Worm (Caenorhabditis elegans) whole organism, L4 larva: ENCODE data around the gene noca-1.

Experiments
- F10B5.3 ChIP-seq: sonication (generic microtip); optimal IDR thresholded peaks from 2 replicates; lab custom pipeline; 2016; ENCODE audit warnings: mild to moderate bottlenecking, missing genetic modification characterization, missing compliant biosample characterization
- F44E2.7 ChIP-seq: fragments of 200-800 bp; sonication (Bioruptor generic); IDR thresholded peaks from 2 replicates; pipeline ENCODE4 v2.1.2; 2022; ENCODE audit warnings: missing genetic modification characterization, missing compliant biosample characterization
- R02D3.7 ChIP-seq: fragments of 150-350 bp; sonication (generic microtip); optimal IDR thresholded peaks from 3 replicates; lab custom pipeline; 2014; ENCODE audit warnings: missing biosample characterization, missing genetic modification characterization
- T20F7.1 ChIP-seq: fragments of 200-800 bp; sonication (Bioruptor generic); optimal IDR thresholded peaks from 2 replicates; lab custom pipeline; 2018; ENCODE audit warnings: mild to moderate bottlenecking, missing genetic modification characterization, missing compliant biosample characterization
- T26A8.4 ChIP-seq: fragments of 200-800 bp; sonication (Bioruptor generic); IDR thresholded peaks from 2 replicates; pipeline ENCODE4 v1.3.6; 2022; ENCODE audit warnings: missing genetic modification characterization, missing compliant biosample characterization
- ZK546.5 ChIP-seq, 2 experiments: sonication (generic microtip); optimal IDR thresholded peaks; 2 replicates each; lab custom pipeline; 2017; ENCODE audit warnings: missing biosample characterization in 2 of 2, missing genetic modification characterization in 2 of 2
- aha-1 ChIP-seq: fragments of 150-350 bp; peaks from one replicate; lab custom pipeline; 2014; ENCODE audit warnings: missing biosample characterization, missing genetic modification characterization
- aly-2 ChIP-seq: sonication (generic microtip); optimal IDR thresholded peaks from 2 replicates; lab custom pipeline; 2018; ENCODE audit warnings: missing biosample characterization, missing genetic modification characterization
- ceh-62 ChIP-seq: sonication (generic microtip); optimal IDR thresholded peaks from 2 replicates; lab custom pipeline; 2017; ENCODE audit warnings: missing biosample characterization, missing genetic modification characterization
- cey-2 ChIP-seq: sonication (generic microtip); optimal IDR thresholded peaks from 3 replicates; lab custom pipeline; 2017; ENCODE audit warnings: missing genetic modification characterization, mild to moderate bottlenecking, missing compliant biosample characterization, antibody characterized with exemption, borderline replicate concordance; ENCODE audit not compliant: insufficient read depth
- daf-16 ChIP-seq, 3 experiments: sonication (generic microtip); optimal IDR thresholded peaks; 2 replicates each; lab custom pipeline; 2016 to 2017; ENCODE audit warnings: missing genetic modification characterization in 3 of 3, missing genetic modification reagents in 3 of 3, mild to moderate bottlenecking in 2 of 3, missing compliant biosample characterization in 2 of 3, missing biosample characterization in 1 of 3, moderate library complexity in 1 of 3
- daf-8 ChIP-seq: fragments of 200-800 bp; sonication (Bioruptor generic); IDR thresholded peaks from 2 replicates; pipeline ENCODE4 v1.3.6; 2022; ENCODE audit warnings: missing genetic modification characterization, missing compliant biosample characterization
- dmd-6 ChIP-seq: fragments of 200-800 bp; sonication (Bioruptor generic); IDR thresholded peaks from 2 replicates; pipeline ENCODE4 v1.3.6; 2022; ENCODE audit warnings: missing genetic modification reagents, missing genetic modification characterization, missing compliant biosample characterization
- dmd-9 ChIP-seq: fragments of 200-800 bp; sonication (Bioruptor generic); IDR thresholded peaks from 2 replicates; pipeline ENCODE4 v1.3.6; 2022; ENCODE audit warnings: missing genetic modification reagents, missing genetic modification characterization, missing compliant biosample characterization
- dpl-1 ChIP-seq: fragments of 150-350 bp; optimal IDR thresholded peaks from 2 replicates; lab custom pipeline; 2014; ENCODE audit warnings: missing biosample characterization, missing genetic modification reagents, missing genetic modification characterization
- duxl-1 ChIP-seq: sonication (generic microtip); optimal IDR thresholded peaks from 2 replicates; lab custom pipeline; 2016; ENCODE audit warnings: mild to moderate bottlenecking, missing genetic modification characterization, moderate library complexity, missing compliant biosample characterization; ENCODE audit not compliant: poor library complexity
- egl-27 ChIP-seq: sonication (generic microtip); optimal IDR thresholded peaks from 3 replicates; lab custom pipeline; 2017; ENCODE audit warnings: missing biosample characterization, missing genetic modification reagents, missing genetic modification characterization
- egl-43 ChIP-seq: fragments of 200-800 bp; sonication (Bioruptor generic); IDR thresholded peaks from 2 replicates; pipeline ENCODE4 v1.3.6; 2022; ENCODE audit warnings: missing genetic modification reagents, missing genetic modification characterization, missing compliant biosample characterization
- fkh-10 ChIP-seq: fragments of 150-350 bp; optimal IDR thresholded peaks from 2 replicates; lab custom pipeline; 2014; ENCODE audit warnings: missing biosample characterization, missing genetic modification reagents, missing genetic modification characterization
- gei-8 ChIP-seq: fragments of 200-800 bp; sonication (Bioruptor generic); optimal IDR thresholded peaks from 2 replicates; lab custom pipeline; 2018; ENCODE audit warnings: mild to moderate bottlenecking, missing genetic modification characterization, missing compliant biosample characterization
- hif-1 ChIP-seq, 2 experiments: sonication (generic microtip); optimal IDR thresholded peaks; 2 replicates each; lab custom pipeline; 2016 to 2017; ENCODE audit warnings: missing compliant biosample characterization in 2 of 2, missing genetic modification characterization in 2 of 2, missing genetic modification reagents in 2 of 2, missing genotype in 2 of 2, mild to moderate bottlenecking in 1 of 2
- hlh-11 ChIP-seq: fragments of 200-800 bp; sonication (Bioruptor generic); optimal IDR thresholded peaks from 2 replicates; lab custom pipeline; 2018; ENCODE audit warnings: mild to moderate bottlenecking, missing genetic modification characterization, missing compliant biosample characterization
- lin-1 ChIP-seq: fragments of 200-800 bp; sonication (Bioruptor generic); IDR thresholded peaks from 2 replicates; pipeline ENCODE4 v1.3.6; 2022; ENCODE audit warnings: missing genetic modification reagents, missing genetic modification characterization, missing compliant biosample characterization
- madf-9 ChIP-seq: fragments of 200-800 bp; sonication (Bioruptor generic); conservative IDR thresholded peaks from 2 replicates; pipeline ENCODE4 v1.3.6; 2022; ENCODE audit warnings: missing genetic modification reagents, missing genetic modification characterization, missing compliant biosample characterization
- mdl-1 ChIP-seq, 2 experiments: fragments of 150-350 bp in 1 of 2; sonication (generic microtip) in 1 of 2; optimal IDR thresholded peaks; 2 replicates each; lab custom pipeline; 2014 to 2017; ENCODE audit warnings: missing biosample characterization in 2 of 2, missing genetic modification characterization in 2 of 2
- mdt-29 ChIP-seq: fragments of 200-800 bp; sonication (Bioruptor generic); IDR thresholded peaks from 2 replicates; pipeline ENCODE4 v1.3.6; 2022; ENCODE audit warnings: missing genetic modification reagents, missing genetic modification characterization, missing compliant biosample characterization
- mep-1 ChIP-seq: fragments of 150-350 bp; sonication (generic microtip); optimal IDR thresholded peaks from 3 replicates; lab custom pipeline; 2014; ENCODE audit warnings: missing biosample characterization, missing genetic modification characterization
- mes-2 ChIP-seq: sonication (generic microtip); optimal IDR thresholded peaks from 2 replicates; lab custom pipeline; 2016; ENCODE audit warnings: missing genotype, mild to moderate bottlenecking, missing genetic modification characterization, missing compliant biosample characterization; ENCODE audit not compliant: poor library complexity, severe bottlenecking
- mxl-2 ChIP-seq: fragments of 200-800 bp; sonication (Bioruptor generic); conservative IDR thresholded peaks from 2 replicates; pipeline ENCODE4 v1.3.6; 2022; ENCODE audit warnings: missing genetic modification reagents, missing genetic modification characterization, missing compliant biosample characterization
- mxl-3 ChIP-seq: fragments of 200-800 bp; sonication (Bioruptor generic); optimal IDR thresholded peaks from 2 replicates; lab custom pipeline; 2018; ENCODE audit warnings: mild to moderate bottlenecking, missing genetic modification characterization, missing compliant biosample characterization
- nhr-11 ChIP-seq: fragments of 150-350 bp; optimal IDR thresholded peaks from 2 replicates; lab custom pipeline; 2014; ENCODE audit warnings: missing biosample characterization, missing genetic modification characterization
- nhr-111 ChIP-seq: fragments of 200-800 bp; sonication (Bioruptor generic); optimal IDR thresholded peaks from 2 replicates; lab custom pipeline; 2018; ENCODE audit warnings: mild to moderate bottlenecking, missing genetic modification characterization, missing compliant biosample characterization
- nhr-25 ChIP-seq: sonication (generic microtip); optimal IDR thresholded peaks from 2 replicates; lab custom pipeline; 2017; ENCODE audit warnings: missing genetic modification characterization, mild to moderate bottlenecking, missing compliant biosample characterization, antibody characterized with exemption, moderate library complexity, borderline replicate concordance; ENCODE audit not compliant: insufficient read depth
- nhr-28 ChIP-seq: fragments of 150-350 bp; optimal IDR thresholded peaks from 2 replicates; lab custom pipeline; 2014; ENCODE audit warnings: missing biosample characterization, missing genetic modification characterization
- nhr-42 ChIP-seq: fragments of 200-800 bp; sonication (Bioruptor generic); IDR thresholded peaks from 2 replicates; pipeline ENCODE4 v1.3.6; 2022; ENCODE audit warnings: missing genetic modification characterization, missing compliant biosample characterization
- nhr-48 ChIP-seq: sonication (generic microtip); optimal IDR thresholded peaks from 2 replicates; lab custom pipeline; 2016; ENCODE audit warnings: mild to moderate bottlenecking, missing genetic modification characterization, missing compliant biosample characterization
- pqm-1 ChIP-seq: sonication (generic microtip); optimal IDR thresholded peaks from 2 replicates; lab custom pipeline; 2017; ENCODE audit warnings: missing biosample characterization, missing genetic modification characterization
- saeg-2 ChIP-seq: fragments of 200-800 bp; sonication (Bioruptor generic); IDR thresholded peaks from 2 replicates; pipeline ENCODE4 v1.3.6; 2022; ENCODE audit warnings: missing genetic modification reagents, missing genetic modification characterization, missing compliant biosample characterization
- spr-3 ChIP-seq: fragments of 200-800 bp; sonication (Bioruptor generic); optimal IDR thresholded peaks from 2 replicates; lab custom pipeline; 2018; ENCODE audit warnings: mild to moderate bottlenecking, missing genetic modification characterization, missing compliant biosample characterization
- tag-97 ChIP-seq: fragments of 200-800 bp; sonication (Bioruptor generic); IDR thresholded peaks from 2 replicates; pipeline ENCODE4 v1.3.6; 2022; ENCODE audit warnings: missing genetic modification characterization, missing compliant biosample characterization
- tra-1 ChIP-seq: fragments of 200-800 bp; sonication (Bioruptor generic); IDR thresholded peaks from 2 replicates; pipeline ENCODE4 v1.3.6; 2022; ENCODE audit warnings: missing genetic modification reagents, missing genetic modification characterization, missing compliant biosample characterization
- unc-130 ChIP-seq: sonication (generic microtip); optimal IDR thresholded peaks from 2 replicates; lab custom pipeline; 2016; ENCODE audit warnings: missing genetic modification reagents, missing genetic modification characterization, missing compliant biosample characterization
- unc-62 ChIP-seq, 3 experiments: fragments of 150-350 bp in 1 of 3; sonication (generic microtip); optimal IDR thresholded peaks in 2 of 3; peaks in 1 of 3; 1 replicate in 1 of 3; 2 replicates in 2 of 3; lab custom pipeline; 2014 to 2017; ENCODE audit warnings: missing biosample characterization in 3 of 3, missing genetic modification characterization in 3 of 3, missing genetic modification reagents in 3 of 3, missing genotype in 1 of 3
- zip-2 ChIP-seq: fragments of 150-350 bp; optimal IDR thresholded peaks from 2 replicates; lab custom pipeline; 2014; ENCODE audit warnings: missing biosample characterization, missing genetic modification characterization

noca-1 gene

DNA sequence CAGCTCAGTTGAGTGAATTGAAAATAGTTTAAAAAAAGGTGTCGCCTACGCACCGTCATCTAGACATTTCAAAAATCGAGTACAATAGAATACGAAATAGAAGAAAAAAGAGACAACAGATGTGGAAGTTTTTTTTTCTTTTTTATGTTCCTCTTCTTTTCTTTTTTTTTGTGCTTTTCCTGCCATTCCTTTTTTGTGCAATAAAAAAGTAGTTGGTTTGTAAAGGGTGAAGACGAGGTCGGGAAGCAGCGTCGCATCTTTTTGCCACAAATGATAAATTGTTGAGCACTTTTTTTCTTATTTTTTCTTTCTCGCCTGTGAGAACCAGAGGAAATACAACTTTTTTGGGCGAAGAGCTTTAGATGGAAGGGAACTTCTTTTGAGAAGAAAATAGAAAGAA lies 53.8 kb downstream of the noca-1 start:
- TF ChIP-seq fkh-10 (GFP tag; lab: Kevin White, UChicago) (peak; percentile 57), spr-3 (GFP tag; lab: Kevin White, UChicago) (no peak)

ce11 chrV:13207426-13207825 lies 54.7 kb downstream of the noca-1 start, which contains the start of gene F57B1.5:
F57B1.5 (plus strand) TSS chrV:13207726.
- TF ChIP-seq madf-9 (GFP tag; lab: Robert Waterston, UW) (no peak), fkh-10 (GFP tag; lab: Kevin White, UChicago) (no peak), zip-2 (tag; lab: Kevin White, UChicago) (no peak), duxl-1 (tag; lab: Kevin White, UChicago) (no peak), gei-8 (no peak), mes-2 (no peak), cey-2 (tag; lab: Kevin White, UChicago) (no peak), F10B5.3 (tag; lab: Kevin White, UChicago) (no peak), nhr-11 (no peak), dpl-1 (GFP tag; lab: Kevin White, UChicago) (no peak), unc-130 (GFP tag; lab: Kevin White, UChicago) (no peak)

ce11 chrV:13209567-13209966 lies 56.8 kb downstream of the noca-1 start, which contains the start of gene F57B1.6:
F57B1.6 (plus strand) TSS chrV:13209645.
- no peak for TF ChIP-seq nhr-42
- TF ChIP-seq aha-1 = peak; percentile 63
- TF ChIP-seq T26A8.4 (GFP tag; lab: Robert Waterston, UW) = no peak

ce11 chrV:13212584-13212983 lies 59.9 kb downstream of the noca-1 start:
- TF ChIP-seq nhr-28 (peak; percentile 90), daf-16 (GFP tag; optimal IDR thresholded peaks at IDR 0.05; lab: Kevin White, UChicago) (no peak), daf-16 (tag; optimal IDR thresholded peaks at IDR 0.05; lab: Kevin White, UChicago) (peak; percentile 92), unc-62 (GFP tag; optimal IDR thresholded peaks at IDR 0.05 in 1 of 2; lab: Kevin White, UChicago) (peak; percentile 20 to 90), unc-62 (tag; optimal IDR thresholded peaks at IDR 0.05; lab: Kevin White, UChicago) (no peak), hlh-11 (tag; lab: Kevin White, UChicago) (peak; percentile 94), hif-1 (tag; optimal IDR thresholded peaks at IDR 0.05; lab: Kevin White, UChicago) (no peak), mep-1 (no peak), ZK546.5 (tag; optimal IDR thresholded peaks at IDR 0.05; lab: Kevin White, UChicago) (no peak), T20F7.1 (GFP tag; lab: Kevin White, UChicago) (no peak), cey-2 (tag; lab: Kevin White, UChicago) (no peak), R02D3.7 (tag; lab: Kevin White, UChicago) (no peak), dmd-9 (no peak), F44E2.7 (GFP tag; lab: Robert Waterston, UW) (no peak), nhr-48 (peak; percentile 61), saeg-2 (0 out of 2 replicates have a peak, but pooled peaks have one; percentile 15), nhr-42 (no peak; the same call in 1 of the 2 replicates), daf-8 (GFP tag; lab: Robert Waterston, UW) (no peak), nhr-111 (no peak), egl-27 (tag; lab: Kevin White, UChicago) (no peak), madf-9 (GFP tag; lab: Robert Waterston, UW) (no peak), egl-43 (GFP tag; lab: Robert Waterston, UW) (no peak), dmd-6 (GFP tag; lab: Robert Waterston, UW) (peak; percentile 98), mxl-2 (GFP tag; lab: Robert Waterston, UW) (peak; percentile 99), mxl-3 (GFP tag; lab: Kevin White, UChicago) (no peak), nhr-25 (tag; lab: Kevin White, UChicago) (no peak), mdl-1 (tag; optimal IDR thresholded peaks at IDR 0.05; lab: Kevin White, UChicago) (peak in 1 of 2 experiments; percentile 59), tag-97 (no peak), pqm-1 (peak; percentile 98), aly-2 (tag; lab: Kevin White, UChicago) (no peak), lin-1 (peak; percentile 46; the same call in 1 of the 2 replicates), mdt-29 (no peak), tra-1 (GFP tag; lab: Robert Waterston, UW) (peak; percentile 77; the same call in 1 of the 2 replicates), ceh-62 (tag; lab: Kevin White, UChicago) (no peak)
